Fruit fly (Drosophila melanogaster): ENCODE results near the gene Amnionless.

The Amnionless gene

dm6 chr2L:250507-251215, 38.3 kb downstream of the Amnionless start, which contains the start of gene kis (continued):
- TF ChIP-seq Hey (tag; optimal IDR thresholded peaks at IDR 0.05) (no peak), CG6175 (GFP tag; IDR thresholded peaks at IDR 0.05) (no peak), CG11093 (GFP tag; IDR thresholded peaks at IDR 0.05) (no peak), slp2 (GFP tag; optimal IDR thresholded peaks at IDR 0.05) (no peak), bab2 (GFP tag; optimal IDR thresholded peaks at IDR 0.05) (peak; percentile 30), onecut (GFP tag; IDR thresholded peaks at IDR 0.05) (0 out of 2 replicates have a peak, but pooled peaks have one; percentile 31), Scr (GFP tag; IDR thresholded peaks at IDR 0.05; ENCODE audit: partially characterized antibody) (peak; percentile 97), CG6813 (GFP tag; optimal IDR thresholded peaks at IDR 0.05) (no peak), lab (GFP tag; optimal IDR thresholded peaks at IDR 0.05) (peak; percentile 66), psq (GFP tag; optimal IDR thresholded peaks at IDR 0.05) (peak; percentile 80), stwl (tag; optimal IDR thresholded peaks at IDR 0.05) (peak; percentile 73), Ets65A (GFP tag) (peak; percentile 94), amos (GFP tag; IDR thresholded peaks at IDR 0.05; ENCODE audit: partially characterized antibody) (peak; percentile 98), CG12659 (GFP tag; optimal IDR thresholded peaks at IDR 0.05) (peak; percentile 93), CG5245 (GFP tag; optimal IDR thresholded peaks at IDR 0.05) (no peak), CG17802 (tag; optimal IDR thresholded peaks at IDR 0.05) (no peak), Lim3 (GFP tag; IDR thresholded peaks at IDR 0.05) (no peak), CG17612 (GFP tag; IDR thresholded peaks at IDR 0.05) (no peak), Awh (GFP tag; IDR thresholded peaks at IDR 0.05) (no peak), CG11247 (GFP tag; IDR thresholded peaks at IDR 0.05) (peak; percentile 19; the same call in 1 of the 2 replicates), fu2 (GFP tag; optimal IDR thresholded peaks at IDR 0.05) (peak; percentile 20), CG2889 (GFP tag; IDR thresholded peaks at IDR 0.05) (no peak), Blimp-1 (GFP tag; optimal IDR thresholded peaks at IDR 0.05) (peak; percentile 11), CG11456 (GFP tag; IDR thresholded peaks at IDR 0.05) (peak; percentile 35; the same call in 1 of the 3 replicates), CG4820 (GFP tag; optimal IDR thresholded peaks at IDR 0.05) (no peak), CG12236 (GFP tag; optimal IDR thresholded peaks at IDR 0.05) (no peak), CG8359 (GFP tag; optimal IDR thresholded peaks at IDR 0.05; ENCODE audit: borderline replicate concordance) (no peak), al (GFP tag; IDR thresholded peaks at IDR 0.05) (0 out of 2 replicates have a peak, but pooled peaks have one; percentile 35), fru (optimal IDR thresholded peaks at IDR 0.05) (no peak), Atf-2 (GFP tag; optimal IDR thresholded peaks at IDR 0.05) (no peak), E2f2 (GFP tag; IDR thresholded peaks at IDR 0.05) (peak; percentile 51), CG7839 (tag; optimal IDR thresholded peaks at IDR 0.05) (peak; percentile 35), klu (GFP tag; IDR thresholded peaks at IDR 0.05) (no peak), CG31441 (GFP tag; IDR thresholded peaks at IDR 0.05) (no peak), zfh1 (GFP tag; IDR thresholded peaks at IDR 0.05) (peak; percentile 39; the same call in 2 of the 3 replicates), nerfin-2 (GFP tag; IDR thresholded peaks at IDR 0.05; ENCODE audit: partially characterized antibody) (peak; percentile 80), CG10267 (tag; optimal IDR thresholded peaks at IDR 0.05) (peak; percentile 72), ac (GFP tag; optimal IDR thresholded peaks at IDR 0.05) (no peak), peb (GFP tag; IDR thresholded peaks at IDR 0.05) (no peak), Ptx1 (GFP tag; IDR thresholded peaks at IDR 0.05) (0 out of 2 replicates have a peak, but pooled peaks have one; percentile 34), sd (tag; optimal IDR thresholded peaks at IDR 0.05) (peak; percentile 70), CG2199 (GFP tag; IDR thresholded peaks at IDR 0.05) (no peak), Rfx (GFP tag; IDR thresholded peaks at IDR 0.05) (peak; percentile 66), tup (GFP tag; optimal IDR thresholded peaks at IDR 0.05) (no peak), nmo (GFP tag; optimal IDR thresholded peaks at IDR 0.05) (peak; percentile 74), CG15696 (tag; optimal IDR thresholded peaks at IDR 0.05) (peak; percentile 12), tll (GFP tag; optimal IDR thresholded peaks at IDR 0.05) (no peak), CG11696 (GFP tag; IDR thresholded peaks at IDR 0.05) (no peak), CG4424 (GFP tag; optimal IDR thresholded peaks at IDR 0.05) (peak; percentile 20)
